Fruit fly (Drosophila melanogaster) whole organism, embryonic: ENCODE results near the gene Sk2.

Source experiments
- B-H2 ChIP-seq: fragments of 200-800 bp; sonication (Bioruptor generic); optimal IDR thresholded peaks from 2 replicates; lab custom pipeline; 2018; ENCODE audit warnings: missing biosample characterization, mild to moderate bottlenecking, missing genetic modification characterization
- Blimp-1 ChIP-seq: fragments of 200-800 bp; sonication (Bioruptor generic); optimal IDR thresholded peaks from 3 replicates; lab custom pipeline; 2018; ENCODE audit warnings: missing biosample characterization, missing genetic modification characterization, mild to moderate bottlenecking, moderate library complexity, missing genetic modification reagents
- CG10462 ChIP-seq: fragments of 200-800 bp; sonication (Bioruptor generic); optimal IDR thresholded peaks from 2 replicates; lab custom pipeline; 2016; ENCODE audit warnings: missing biosample characterization, missing genetic modification characterization
- CG11247 ChIP-seq: fragments of 200-800 bp; sonication (Bioruptor generic); IDR thresholded peaks from 2 replicates; pipeline ENCODE4 v1.3.6; 2022; ENCODE audit warnings: missing biosample characterization, missing genetic modification characterization
- CG11696 ChIP-seq: fragments of 200-800 bp; sonication (Bioruptor generic); IDR thresholded peaks from 2 replicates; pipeline ENCODE4 v1.3.6; 2022; ENCODE audit warnings: missing biosample characterization, missing genetic modification characterization
- CG13775 ChIP-seq: fragments of 200-800 bp; sonication (Bioruptor generic); optimal IDR thresholded peaks from 3 replicates; lab custom pipeline; 2017; ENCODE audit warnings: missing biosample characterization, mild to moderate bottlenecking, missing genetic modification characterization
- CG14860 ChIP-seq: fragments of 200-800 bp; sonication (Bioruptor generic); IDR thresholded peaks from 3 replicates; pipeline ENCODE4 v1.3.6; 2022; ENCODE audit warnings: missing biosample characterization, missing genetic modification characterization; ENCODE audit not compliant: partially characterized antibody
- CG15073 ChIP-seq: fragments of 200-800 bp; sonication (Bioruptor generic); optimal IDR thresholded peaks from 2 replicates; lab custom pipeline; 2016; ENCODE audit warnings: missing biosample characterization, missing genetic modification characterization
- CG18764 ChIP-seq: fragments of 200-800 bp; sonication (Bioruptor generic); optimal IDR thresholded peaks from 3 replicates; lab custom pipeline; 2016; ENCODE audit warnings: missing biosample characterization, missing genetic modification characterization
- CG2129 ChIP-seq: fragments of 200-800 bp; sonication (Bioruptor generic); IDR thresholded peaks from 2 replicates; pipeline ENCODE4 v1.3.6; 2022; ENCODE audit warnings: missing biosample characterization, missing genetic modification characterization; ENCODE audit not compliant: partially characterized antibody
- CG2199 ChIP-seq: fragments of 200-800 bp; sonication (Bioruptor generic); IDR thresholded peaks from 3 replicates; pipeline ENCODE4 v1.3.6; 2022; ENCODE audit warnings: missing biosample characterization, missing genetic modification characterization
- CG2875 ChIP-seq: fragments of 200-800 bp; sonication (Bioruptor generic); optimal IDR thresholded peaks from 2 replicates; lab custom pipeline; 2017; ENCODE audit warnings: missing biosample characterization, mild to moderate bottlenecking, missing genetic modification characterization, missing genetic modification reagents
- CG3847 ChIP-seq: fragments of 200-800 bp; sonication (Bioruptor generic); IDR thresholded peaks from 2 replicates; pipeline ENCODE4 v1.3.6; 2022; ENCODE audit warnings: missing biosample characterization, missing genetic modification characterization
- CG4820 ChIP-seq: fragments of 200-800 bp; sonication (Bioruptor generic); optimal IDR thresholded peaks from 3 replicates; lab custom pipeline; 2016; ENCODE audit warnings: missing biosample characterization, missing genetic modification characterization
- CG5953 ChIP-seq: fragments of 200-800 bp; sonication (Bioruptor generic); IDR thresholded peaks from 2 replicates; pipeline ENCODE4 v1.3.6; 2022; ENCODE audit warnings: missing biosample characterization, missing genetic modification characterization
- CG6813 ChIP-seq: fragments of 200-800 bp; sonication (Bioruptor generic); optimal IDR thresholded peaks from 2 replicates; lab custom pipeline; 2017; ENCODE audit warnings: missing biosample characterization, missing genetic modification characterization, mild to moderate bottlenecking, moderate library complexity, missing genetic modification reagents
- CG8290 ChIP-seq, 3 experiments: fragments of 200-800 bp; sonication (Bioruptor generic); optimal IDR thresholded peaks; 2 replicates each; lab custom pipeline; 2016 to 2019; ENCODE audit warnings: missing biosample characterization in 3 of 3, missing genetic modification characterization in 3 of 3, mild to moderate bottlenecking in 2 of 3, moderate library complexity in 1 of 3
- CG8359 ChIP-seq: fragments of 200-800 bp; sonication (Bioruptor generic); optimal IDR thresholded peaks from 2 replicates; lab custom pipeline; 2017; ENCODE audit warnings: missing biosample characterization, mild to moderate bottlenecking, missing genetic modification characterization, borderline replicate concordance
- CG9215 ChIP-seq: fragments of 200-800 bp; sonication (Bioruptor generic); IDR thresholded peaks from 2 replicates; pipeline ENCODE4 v1.3.6; 2022; ENCODE audit warnings: missing biosample characterization, missing genetic modification characterization
- Camta ChIP-seq: fragments of 200-800 bp; sonication (Bioruptor generic); optimal IDR thresholded peaks from 2 replicates; lab custom pipeline; 2016; ENCODE audit warnings: missing biosample characterization, missing genetic modification characterization
- CoRest ChIP-seq: fragments of 200-800 bp; sonication (Bioruptor generic); optimal IDR thresholded peaks from 3 replicates; lab custom pipeline; 2018; ENCODE audit warnings: missing biosample characterization, mild to moderate bottlenecking, missing genetic modification characterization, moderate library complexity
- D ChIP-seq, 2 experiments: fragments of 200-800 bp in 1 of 2; fragments of >200 bp in 1 of 2; sonication (Bioruptor generic) in 1 of 2; optimal IDR thresholded peaks; 2 replicates in 1 of 2; 3 replicates in 1 of 2; lab custom pipeline; 2017; ENCODE audit warnings: mild to moderate bottlenecking in 1 of 2, missing biosample characterization in 1 of 2, missing genetic modification characterization in 1 of 2, missing genetic modification reagents in 1 of 2
- Doc2 ChIP-seq: fragments of 200-800 bp; sonication (Bioruptor generic); IDR thresholded peaks from 2 replicates; pipeline ENCODE4 v1.3.6; 2022; ENCODE audit warnings: missing biosample characterization, missing genetic modification characterization
- NFAT ChIP-seq: fragments of 200-800 bp; sonication (Bioruptor generic); IDR thresholded peaks from 2 replicates; pipeline ENCODE4 v1.3.6; 2022; ENCODE audit warnings: missing biosample characterization, missing genetic modification characterization
- Rx ChIP-seq: fragments of 200-800 bp; sonication (Bioruptor generic); IDR thresholded peaks from 2 replicates; pipeline ENCODE4 v1.3.6; 2022; ENCODE audit warnings: missing biosample characterization, missing genetic modification characterization
- Six4 ChIP-seq: fragments of 200-800 bp; sonication (Bioruptor generic); optimal IDR thresholded peaks from 2 replicates; lab custom pipeline; 2016; ENCODE audit warnings: missing biosample characterization, missing genetic modification characterization
- Stat92E ChIP-seq, 3 experiments: fragments of >200 bp in 2 of 3; fragments of 200-800 bp in 1 of 3; sonication (Bioruptor generic) in 1 of 3; optimal IDR thresholded peaks; 2 replicates each; lab custom pipeline; 2017 to 2019; ENCODE audit warnings: missing biosample characterization in 3 of 3, missing genetic modification characterization in 3 of 3, mild to moderate bottlenecking in 1 of 3, moderate library complexity in 1 of 3
- TFAM ChIP-seq: fragments of 200-800 bp; sonication (Bioruptor generic); optimal IDR thresholded peaks from 2 replicates; lab custom pipeline; 2017; ENCODE audit warnings: missing biosample characterization, missing genetic modification characterization, inconsistent platforms
- Trl ChIP-seq, 3 experiments: fragments of >200 bp in 2 of 3; fragments of 200-800 bp in 1 of 3; sonication (Bioruptor generic) in 1 of 3; optimal IDR thresholded peaks; 2 replicates in 1 of 3; 3 replicates in 2 of 3; lab custom pipeline; 2016 to 2017; ENCODE audit warnings: missing biosample characterization in 1 of 3, missing genetic modification characterization in 1 of 3
- amos ChIP-seq: fragments of 200-800 bp; sonication (Bioruptor generic); IDR thresholded peaks from 2 replicates; pipeline ENCODE4 v1.3.6; 2022; ENCODE audit warnings: missing biosample characterization, missing genetic modification characterization; ENCODE audit not compliant: partially characterized antibody
- crc ChIP-seq: fragments of 200-800 bp; sonication (Bioruptor generic); optimal IDR thresholded peaks from 2 replicates; lab custom pipeline; 2016; ENCODE audit warnings: missing biosample characterization, missing genetic modification characterization
- danr ChIP-seq: fragments of 200-800 bp; sonication (Bioruptor generic); IDR thresholded peaks from 2 replicates; pipeline ENCODE4 v1.3.6; 2022; ENCODE audit warnings: missing biosample characterization, missing genetic modification characterization
- emc ChIP-seq: fragments of 200-800 bp; sonication (Bioruptor generic); optimal IDR thresholded peaks from 2 replicates; lab custom pipeline; 2016; ENCODE audit warnings: missing biosample characterization, missing genetic modification characterization
- h ChIP-seq: fragments of >200 bp; optimal IDR thresholded peaks from 2 replicates; lab custom pipeline; 2017
- hbn ChIP-seq: fragments of 200-800 bp; sonication (Bioruptor generic); IDR thresholded peaks from 2 replicates; pipeline ENCODE4 v1.3.6; 2022; ENCODE audit warnings: missing biosample characterization, missing genetic modification characterization; ENCODE audit not compliant: partially characterized antibody
- insv ChIP-seq, 2 experiments: fragments of 200-800 bp; sonication (Bioruptor generic); optimal IDR thresholded peaks; 3 replicates each; lab custom pipeline; 2016 to 2018; ENCODE audit warnings: missing biosample characterization in 2 of 2, missing genetic modification characterization in 2 of 2
- lola ChIP-seq, 3 experiments: fragments of >200 bp in 2 of 3; fragments of 200-800 bp in 1 of 3; sonication (Bioruptor generic) in 1 of 3; optimal IDR thresholded peaks; 2 replicates each; lab custom pipeline; 2017 to 2019; ENCODE audit warnings: missing biosample characterization in 3 of 3, missing genetic modification characterization in 3 of 3, mild to moderate bottlenecking in 1 of 3, moderate library complexity in 1 of 3
- maf-S ChIP-seq: fragments of 200-800 bp; sonication (Bioruptor generic); optimal IDR thresholded peaks from 2 replicates; lab custom pipeline; 2016; ENCODE audit warnings: missing biosample characterization, missing genetic modification characterization
- nerfin-1 ChIP-seq: fragments of 200-800 bp; sonication (Bioruptor generic); optimal IDR thresholded peaks from 3 replicates; lab custom pipeline; 2019; ENCODE audit warnings: missing biosample characterization, mild to moderate bottlenecking, missing genetic modification characterization, moderate library complexity
- nom ChIP-seq: fragments of 200-800 bp; sonication (Bioruptor generic); optimal IDR thresholded peaks from 2 replicates; lab custom pipeline; 2017; ENCODE audit warnings: missing biosample characterization, missing genetic modification characterization, mild to moderate bottlenecking, moderate library complexity, missing genetic modification reagents
- onecut ChIP-seq: fragments of 200-800 bp; sonication (Bioruptor generic); IDR thresholded peaks from 2 replicates; pipeline ENCODE4 v1.3.6; 2022; ENCODE audit warnings: missing biosample characterization, missing genetic modification characterization
- run ChIP-seq: fragments of 200-800 bp; sonication (Bioruptor generic); optimal IDR thresholded peaks from 3 replicates; lab custom pipeline; 2018; ENCODE audit warnings: missing biosample characterization, mild to moderate bottlenecking, missing genetic modification characterization
- salm ChIP-seq: fragments of 200-800 bp; sonication (Bioruptor generic); optimal IDR thresholded peaks from 2 replicates; lab custom pipeline; 2018; ENCODE audit warnings: missing biosample characterization, mild to moderate bottlenecking, missing genetic modification characterization
- so ChIP-seq: fragments of 200-800 bp; sonication (Bioruptor generic); IDR thresholded peaks from 3 replicates; pipeline ENCODE4 v1.3.6; 2022; ENCODE audit warnings: missing biosample characterization, missing genetic modification characterization
- trh ChIP-seq: fragments of 200-800 bp; sonication (Bioruptor generic); optimal IDR thresholded peaks from 2 replicates; lab custom pipeline; 2016; ENCODE audit warnings: missing biosample characterization, missing genetic modification characterization
- vfl ChIP-seq: fragments of 200-800 bp; sonication (Bioruptor generic); optimal IDR thresholded peaks from 2 replicates; lab custom pipeline; 2016; ENCODE audit warnings: missing biosample characterization, missing genetic modification characterization

Gene Sk2

dm6 chr3L:3035769-3036583 lies 10.9 kb upstream of the Sk2 start (continued):
- TF ChIP-seq CG8359 (GFP tag; lab: Kevin White, UChicago) (peak; percentile 63), danr (GFP tag; lab: Robert Waterston, UW) (peak; percentile 51; the same call in 1 of the 2 replicates), Camta (GFP tag; lab: Kevin White, UChicago) (peak; percentile 77), B-H2 (GFP tag; lab: Kevin White, UChicago) (peak; percentile 78), hbn (GFP tag; lab: Robert Waterston, UW) (peak; percentile 17; the same call in 1 of the 2 replicates), Doc2 (GFP tag; lab: Robert Waterston, UW) (no peak), CG2129 (GFP tag; lab: Robert Waterston, UW) (no peak), Trl (optimal IDR thresholded peaks at IDR 0.05; lab: Kevin White, UChicago) (peak in 1 of 2 experiments; percentile 41), Trl (GFP tag; optimal IDR thresholded peaks at IDR 0.05; lab: Kevin White, UChicago) (peak; percentile 68), D (optimal IDR thresholded peaks at IDR 0.05; lab: Kevin White, UChicago) (no peak), D (GFP tag; optimal IDR thresholded peaks at IDR 0.05; lab: Kevin White, UChicago) (peak; percentile 81), CG2875 (GFP tag; lab: Kevin White, UChicago) (peak; percentile 72), CG14860 (GFP tag; lab: Robert Waterston, UW) (no peak), CG11247 (GFP tag; lab: Robert Waterston, UW) (peak; percentile 56; the same call in 1 of the 2 replicates), TFAM (GFP tag; lab: Kevin White, UChicago) (peak; percentile 26), nom (GFP tag; lab: Kevin White, UChicago) (peak; percentile 26), h (no peak), insv (GFP tag; optimal IDR thresholded peaks at IDR 0.05; lab: Kevin White, UChicago) (peak in 1 of 2 experiments; percentile 60), emc (GFP tag; lab: Kevin White, UChicago) (no peak), Blimp-1 (GFP tag; lab: Kevin White, UChicago) (peak; percentile 88), CG18764 (GFP tag; lab: Kevin White, UChicago) (peak; percentile 63), CG3847 (GFP tag; lab: Robert Waterston, UW) (peak; percentile 84), CG4820 (GFP tag; lab: Kevin White, UChicago) (peak; percentile 99), CG8290 (GFP tag; optimal IDR thresholded peaks at IDR 0.05; lab: Kevin White, UChicago) (peak; percentile 69), CG8290 (tag; optimal IDR thresholded peaks at IDR 0.05; lab: Kevin White, UChicago) (peak; percentile 5 to 69), salm (tag; lab: Kevin White, UChicago) (peak; percentile 55), CG6813 (GFP tag; lab: Kevin White, UChicago) (peak; percentile 91), NFAT (GFP tag; lab: Robert Waterston, UW) (peak; percentile 48; the same call in 1 of the 2 replicates), Six4 (GFP tag; lab: Kevin White, UChicago) (peak; percentile 62), trh (peak; percentile 38), run (peak; percentile 32), crc (GFP tag; lab: Kevin White, UChicago) (peak; percentile 79), onecut (GFP tag; lab: Robert Waterston, UW) (peak; percentile 75), so (GFP tag; lab: Robert Waterston, UW) (peak; percentile 89), CG5953 (GFP tag; lab: Robert Waterston, UW) (peak; percentile 71), CG13775 (GFP tag; lab: Kevin White, UChicago) (peak; percentile 84), CG9215 (peak; percentile 43; the same call in 1 of the 2 replicates), CG15073 (GFP tag; lab: Kevin White, UChicago) (no peak), CoRest (tag; lab: Kevin White, UChicago) (peak; percentile 92), lola (GFP tag; optimal IDR thresholded peaks at IDR 0.05; lab: Kevin White, UChicago) (peak in 1 of 3 experiments; percentile 90), nerfin-1 (peak; percentile 85), Stat92E (GFP tag; optimal IDR thresholded peaks at IDR 0.05; lab: Kevin White, UChicago) (peak in 1 of 3 experiments; percentile 62), Rx (GFP tag; lab: Robert Waterston, UW) (no peak), CG11696 (GFP tag; lab: Robert Waterston, UW) (peak; percentile 47), vfl (GFP tag; lab: Kevin White, UChicago) (peak; percentile 41), amos (GFP tag; lab: Robert Waterston, UW) (no peak), CG10462 (GFP tag; lab: Kevin White, UChicago) (peak; percentile 59), maf-S (GFP tag; lab: Kevin White, UChicago) (peak; percentile 13), CG2199 (0 out of 3 replicates have a peak, but pooled peaks have one; percentile 45)
